Fruit fly (Drosophila melanogaster): ENCODE measurements around the gene CG12078.

DNA sequence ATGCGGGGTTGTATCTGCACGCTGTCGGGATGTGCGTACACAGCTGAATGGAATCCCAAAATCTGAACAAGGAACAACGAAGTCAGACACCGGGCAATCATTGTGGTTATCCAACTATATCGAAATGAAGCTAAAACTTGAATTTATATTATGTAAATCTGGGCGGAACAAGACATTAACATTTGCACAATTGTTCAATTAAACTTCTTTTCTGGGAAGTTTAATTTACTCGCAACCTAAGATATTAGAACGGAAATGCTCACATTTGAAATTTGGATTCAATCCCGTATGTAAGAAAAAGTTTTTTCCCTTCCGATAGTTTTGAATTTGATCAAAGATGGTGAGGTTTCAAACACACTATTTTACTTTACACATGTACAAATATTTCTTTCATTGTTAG is 37.8 kb downstream of the CG12078 start, which contains the start of gene CG33160:
- no peak for TF ChIP-seq psq (optimal IDR thresholded peaks at IDR 0.05)
- no peak for TF ChIP-seq ttk (optimal IDR thresholded peaks at IDR 0.05)
- TF ChIP-seq Sin3A (optimal IDR thresholded peaks at IDR 0.05): no peak
- no peak for TF ChIP-seq h (optimal IDR thresholded peaks at IDR 0.05)
- TF ChIP-seq Myc (optimal IDR thresholded peaks at IDR 0.05): no peak
